Worm (Caenorhabditis elegans): ENCODE results near the gene C14A6.12.

ce11 chrV:18137679-18138078, 24.8 kb downstream of the C14A6.12 start:
- no peak for TF ChIP-seq B0310.2 (tag; optimal IDR thresholded peaks at IDR 0.05)
- no peak for TF ChIP-seq ama-1 (optimal IDR thresholded peaks at IDR 0.05)
- TF ChIP-seq ceh-13 (GFP tag; optimal IDR thresholded peaks at IDR 0.05), result no peak
- TF ChIP-seq tra-4 (tag; optimal IDR thresholded peaks at IDR 0.05), result no peak
- no peak for TF ChIP-seq hmbx-1 (tag; optimal IDR thresholded peaks at IDR 0.05)
- no peak for TF ChIP-seq scrt-1 (GFP tag; IDR thresholded peaks at IDR 0.05)
- TF ChIP-seq F13C5.2 (tag; optimal IDR thresholded peaks at IDR 0.05), result no peak
- TF ChIP-seq tbx-37 (GFP tag; conservative IDR thresholded peaks at IDR 0.05), result no peak
- TF ChIP-seq pes-1 (GFP tag; IDR thresholded peaks at IDR 0.05), result no peak

Data from whole organism, early embryonic.